Worm (Caenorhabditis elegans) whole organism, young adult: Measurements from ENCODE around the gene Y76B12C.6.

Experiments used
- ama-1 ChIP-seq, 3 experiments: fragments of 150-350 bp in 1 of 3; sonication (generic microtip) in 2 of 3; optimal IDR thresholded peaks; 2 replicates each; lab custom pipeline; 2014 to 2018; ENCODE audit warnings: missing biosample characterization in 2 of 3, missing genetic modification characterization in 2 of 3, missing genetic modification reagents in 2 of 3
- lin-40 ChIP-seq: sonication (generic microtip); optimal IDR thresholded peaks from 2 replicates; lab custom pipeline; 2016; ENCODE audit warnings: missing genetic modification characterization, mild to moderate bottlenecking, missing compliant biosample characterization, missing genotype, missing genetic modification reagents
- ztf-6 ChIP-seq: fragments of 200-800 bp; sonication (Bioruptor generic); IDR thresholded peaks from 2 replicates; pipeline ENCODE4 v1.3.6; 2022; ENCODE audit warnings: missing genetic modification reagents, missing genetic modification characterization, missing compliant biosample characterization

DNA sequence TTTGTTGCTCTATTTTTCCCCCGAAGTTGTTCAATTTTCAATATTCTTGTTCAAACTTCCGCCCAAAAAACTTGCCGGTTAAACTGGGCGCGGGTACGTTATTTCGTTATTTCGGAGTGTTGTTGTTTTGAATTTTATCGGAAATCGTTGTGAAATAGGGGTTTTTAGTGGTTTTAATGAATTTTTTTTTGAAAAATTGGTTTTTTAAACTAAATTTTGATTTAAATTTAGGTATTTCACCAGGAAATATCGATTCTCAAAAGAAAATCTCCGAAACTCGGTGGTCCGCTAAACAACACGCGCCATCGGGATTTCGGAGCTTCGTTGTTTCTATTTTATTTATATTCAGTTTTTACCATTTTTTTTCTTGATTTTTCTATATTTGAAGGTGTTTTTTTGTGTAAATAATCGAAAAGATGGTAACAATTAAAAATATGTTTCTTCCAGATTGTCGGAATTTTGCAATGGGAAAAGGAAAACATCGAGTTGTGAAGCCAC lies 28.0 kb upstream of the Y76B12C.6 start, which contains the start of gene F52C12.2:
- TF ChIP-seq lin-40 (tag; lab: Kevin White, UChicago) (peak; percentile 41), ztf-6 (GFP tag; lab: Robert Waterston, UW) (no peak), ama-1 (optimal IDR thresholded peaks at IDR 0.05; lab: Kevin White, UChicago) (no peak), ama-1 (GFP tag; optimal IDR thresholded peaks at IDR 0.05; lab: Kevin White, UChicago) (no peak)
